Fruit fly (Drosophila melanogaster): ENCODE results near the gene Rac1.

Rac1 gene

DNA sequence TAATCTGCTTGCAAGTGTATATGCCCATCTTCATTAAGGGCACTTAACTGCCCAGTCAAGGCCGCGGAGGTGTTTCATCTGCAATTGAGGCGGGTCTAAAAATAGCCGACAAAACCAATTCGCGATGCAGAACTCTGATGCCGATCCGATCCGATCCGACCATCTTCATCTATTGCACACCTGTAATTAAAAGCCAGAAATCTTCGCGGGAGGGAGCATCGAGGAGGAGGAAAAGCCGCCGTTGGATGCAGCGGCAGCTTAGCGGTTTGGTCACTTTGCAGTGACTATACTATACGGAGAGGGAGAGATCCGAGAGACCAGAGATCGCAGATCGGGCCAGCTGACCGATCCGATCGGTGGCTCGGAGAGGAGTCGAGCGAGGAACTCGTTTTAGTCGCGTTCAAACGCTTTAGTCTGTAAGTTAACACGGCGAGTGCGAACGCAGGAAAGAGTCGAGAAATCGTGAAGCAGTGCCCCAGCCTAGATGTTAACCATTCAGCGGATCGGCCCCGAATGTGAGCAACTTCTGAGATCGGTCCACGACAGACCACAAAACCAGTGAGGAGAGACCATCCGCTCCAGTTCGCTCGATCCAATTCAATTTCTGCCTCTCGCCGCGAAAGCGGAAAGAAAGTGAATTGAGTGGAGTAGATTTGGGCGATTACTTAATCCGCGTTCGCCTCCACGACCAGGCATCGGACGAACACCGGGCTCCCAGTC, 46.3 kb downstream of the Rac1 start, which contains the start of gene tfc:
Gene tfc (plus strand): TSS at position 389 of the 720 bp plus-strand sequence.
- TF ChIP-seq Sp1 (GFP tag; optimal IDR thresholded peaks at IDR 0.05) = peak; percentile 15
- no peak for TF ChIP-seq sv (GFP tag; optimal IDR thresholded peaks at IDR 0.05)
- TF ChIP-seq usp (GFP tag; optimal IDR thresholded peaks at IDR 0.05) = no peak
- peak; percentile 17 for TF ChIP-seq Hr83 (GFP tag; optimal IDR thresholded peaks at IDR 0.05; ENCODE audit: poor library complexity, severe bottlenecking)
- peak; percentile 43 for TF ChIP-seq Vsx2 (GFP tag; optimal IDR thresholded peaks at IDR 0.05; ENCODE audit: partially characterized antibody)
- no peak for TF ChIP-seq psq (GFP tag; optimal IDR thresholded peaks at IDR 0.05)
- no peak for TF ChIP-seq CrebA (GFP tag; optimal IDR thresholded peaks at IDR 0.05; ENCODE audit: borderline replicate concordance)
- TF ChIP-seq fru (GFP tag; optimal IDR thresholded peaks at IDR 0.05) = peak; percentile 35
- no peak for TF ChIP-seq HLH106 (tag; optimal IDR thresholded peaks at IDR 0.05)
- TF ChIP-seq h (GFP tag; optimal IDR thresholded peaks at IDR 0.05) = peak; percentile 65
- no peak for TF ChIP-seq tai (GFP tag; optimal IDR thresholded peaks at IDR 0.05)
- TF ChIP-seq Myc (optimal IDR thresholded peaks at IDR 0.05) = no peak
- TF ChIP-seq ey (GFP tag; optimal IDR thresholded peaks at IDR 0.05) = no peak
- TF ChIP-seq Dif (GFP tag; optimal IDR thresholded peaks at IDR 0.05; ENCODE audit: partially characterized antibody) = peak; percentile 23
- TF ChIP-seq CG9705 (GFP tag; optimal IDR thresholded peaks at IDR 0.05) = no peak
- no peak for TF ChIP-seq dsf (GFP tag; optimal IDR thresholded peaks at IDR 0.05; ENCODE audit: borderline replicate concordance)
- TF ChIP-seq lola (GFP tag; optimal IDR thresholded peaks at IDR 0.05) = no peak
- TF ChIP-seq jim (GFP tag; optimal IDR thresholded peaks at IDR 0.05) = peak; percentile 12
- TF ChIP-seq br (GFP tag; optimal IDR thresholded peaks at IDR 0.05) = peak; percentile 7
- peak in 1 of 2 experiments; percentile 10 for TF ChIP-seq foxo (GFP tag; optimal IDR thresholded peaks at IDR 0.05)
- peak; percentile 9 for TF ChIP-seq rgr (GFP tag; optimal IDR thresholded peaks at IDR 0.05)
- no peak for TF ChIP-seq Dfd (GFP tag; optimal IDR thresholded peaks at IDR 0.05)
- no peak for TF ChIP-seq Hnf4 (GFP tag; optimal IDR thresholded peaks at IDR 0.05)
- TF ChIP-seq Rel (GFP tag; optimal IDR thresholded peaks at IDR 0.05) = no peak
- peak; percentile 17 for TF ChIP-seq Rel (tag; optimal IDR thresholded peaks at IDR 0.05)

DNA sequence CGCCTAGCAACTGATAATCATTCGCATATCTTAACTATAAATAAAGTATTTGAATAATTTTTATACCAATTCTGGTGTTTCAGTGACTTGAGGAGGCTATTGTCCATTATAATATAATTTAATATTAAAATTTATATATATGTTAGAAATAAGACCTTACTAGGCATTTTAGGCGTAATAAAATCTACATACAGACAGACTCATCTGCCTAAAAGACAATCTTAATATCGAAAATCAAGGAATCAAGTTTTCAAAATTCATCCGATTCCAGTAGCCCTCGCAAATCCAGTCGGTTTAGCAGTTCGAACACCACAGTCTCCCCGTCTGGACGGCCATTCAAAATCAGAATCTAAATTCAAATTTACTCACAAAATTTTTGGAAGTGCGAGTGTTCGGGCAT, 50.8 kb downstream of the Rac1 start, which contains the start of the genes CG9130 and CG9133:
Gene CG9130 (plus strand): TSS at position 301 of the 400 bp plus-strand sequence.
Gene CG9133 (plus strand): TSS at position 301 of the 400 bp plus-strand sequence.
- TF ChIP-seq Myc (optimal IDR thresholded peaks at IDR 0.05) = no peak
- TF ChIP-seq woc (GFP tag; optimal IDR thresholded peaks at IDR 0.05) = no peak
- no peak for TF ChIP-seq Dfd (GFP tag; optimal IDR thresholded peaks at IDR 0.05)
- no peak for TF ChIP-seq br (GFP tag; optimal IDR thresholded peaks at IDR 0.05)
- no peak for TF ChIP-seq HLH106 (tag; optimal IDR thresholded peaks at IDR 0.05)
- no peak for TF ChIP-seq tai (GFP tag; optimal IDR thresholded peaks at IDR 0.05)
- no peak for TF ChIP-seq CG32264 (GFP tag; optimal IDR thresholded peaks at IDR 0.05)
- no peak for TF ChIP-seq fru (GFP tag; optimal IDR thresholded peaks at IDR 0.05)
- TF ChIP-seq Mio (GFP tag; optimal IDR thresholded peaks at IDR 0.05) = no peak
- TF ChIP-seq usp (GFP tag; optimal IDR thresholded peaks at IDR 0.05) = no peak
- TF ChIP-seq rgr (GFP tag; optimal IDR thresholded peaks at IDR 0.05) = no peak
- no peak for TF ChIP-seq N (GFP tag; optimal IDR thresholded peaks at IDR 0.05)
- no peak for TF ChIP-seq sv (GFP tag; optimal IDR thresholded peaks at IDR 0.05)
- TF ChIP-seq Hr78 (GFP tag; optimal IDR thresholded peaks at IDR 0.05) = no peak
- no peak for TF ChIP-seq lola (GFP tag; optimal IDR thresholded peaks at IDR 0.05)
- TF ChIP-seq dl (GFP tag; optimal IDR thresholded peaks at IDR 0.05; ENCODE audit: insufficient read depth in 1 of 2, partially characterized antibody in 2 of 2) = no peak
- no peak for TF ChIP-seq Vsx2 (GFP tag; optimal IDR thresholded peaks at IDR 0.05; ENCODE audit: partially characterized antibody)

Measured in whole organism, wandering third instar larva.